Worm (Caenorhabditis elegans): ENCODE measurements around the gene ave-1.

DNA sequence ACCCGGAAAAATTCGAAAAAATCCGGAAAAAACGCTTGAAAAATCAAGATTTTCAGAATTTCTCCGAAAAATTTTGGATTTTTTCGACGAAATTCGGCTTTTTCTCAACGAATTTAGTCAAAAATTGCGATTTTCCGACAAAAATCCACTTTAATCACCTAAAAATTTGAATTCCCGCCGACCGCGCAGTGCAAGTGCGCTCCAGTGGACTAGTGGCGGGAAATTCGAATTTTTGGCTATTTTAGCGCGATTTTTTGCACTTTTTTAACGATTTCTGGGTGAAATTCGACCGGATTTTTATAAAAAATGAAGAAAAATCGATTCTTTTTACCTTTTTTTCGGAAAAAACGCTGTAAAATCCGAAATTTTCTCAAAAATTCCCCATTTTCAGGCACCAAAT lies 38.7 kb upstream of the ave-1 start:
- TF ChIP-seq pha-4 (tag; optimal IDR thresholded peaks at IDR 0.05) (no peak), cebp-2 (GFP tag; IDR thresholded peaks at IDR 0.05) (no peak)

Data from whole organism, young adult.